Fruit fly (Drosophila melanogaster) whole organism, adult: ENCODE measurements around the gene Pli.

Experiments
- CG11617 ChIP-seq: fragments of 200-800 bp; sonication (Bioruptor generic); optimal IDR thresholded peaks from 2 replicates; lab custom pipeline; 2017; ENCODE audit warnings: mild to moderate bottlenecking, missing biosample characterization, missing genetic modification reagents, missing genetic modification characterization
- CG12768 ChIP-seq: fragments of 200-800 bp; sonication (Bioruptor generic); optimal IDR thresholded peaks from 2 replicates; lab custom pipeline; 2017; ENCODE audit warnings: missing biosample characterization, missing genetic modification characterization, mild to moderate bottlenecking, moderate library complexity, missing genetic modification reagents
- CG1620 ChIP-seq: fragments of 200-800 bp; sonication (Bioruptor generic); optimal IDR thresholded peaks from 2 replicates; lab custom pipeline; 2016; ENCODE audit warnings: missing biosample characterization, missing genetic modification characterization
- CG33017 ChIP-seq: fragments of 200-800 bp; sonication (Bioruptor generic); optimal IDR thresholded peaks from 2 replicates; lab custom pipeline; 2018; ENCODE audit warnings: missing biosample characterization, mild to moderate bottlenecking, missing genetic modification characterization, moderate library complexity
- CG5204 ChIP-seq: fragments of 200-800 bp; sonication (Bioruptor generic); optimal IDR thresholded peaks from 2 replicates; lab custom pipeline; 2016; ENCODE audit warnings: missing biosample characterization, missing genetic modification characterization
- CG7045 ChIP-seq: fragments of 200-800 bp; sonication (Bioruptor generic); optimal IDR thresholded peaks from 2 replicates; lab custom pipeline; 2017; ENCODE audit warnings: missing biosample characterization, mild to moderate bottlenecking, missing genetic modification characterization
- CG7101 ChIP-seq: fragments of 200-800 bp; sonication (Bioruptor generic); optimal IDR thresholded peaks from 2 replicates; lab custom pipeline; 2018; ENCODE audit warnings: missing biosample characterization, mild to moderate bottlenecking, missing genetic modification characterization, moderate library complexity
- Clk ChIP-seq: fragments of 200-800 bp; sonication (Bioruptor generic); optimal IDR thresholded peaks from 2 replicates; lab custom pipeline; 2017; ENCODE audit warnings: missing biosample characterization, missing genetic modification characterization
- Crg-1 ChIP-seq: fragments of 200-800 bp; sonication (Bioruptor generic); optimal IDR thresholded peaks from 2 replicates; lab custom pipeline; 2016; ENCODE audit warnings: missing biosample characterization, missing genetic modification characterization
- Hr96 ChIP-seq: fragments of 200-800 bp; sonication (Bioruptor generic); optimal IDR thresholded peaks from 2 replicates; lab custom pipeline; 2016; ENCODE audit warnings: missing biosample characterization, missing genetic modification characterization
- Mnt ChIP-seq: fragments of 200-800 bp; sonication (Bioruptor generic); optimal IDR thresholded peaks from 2 replicates; lab custom pipeline; 2016; ENCODE audit warnings: missing biosample characterization, mild to moderate bottlenecking, missing genetic modification characterization
- bab1 ChIP-seq: fragments of 200-800 bp; sonication (Bioruptor generic); optimal IDR thresholded peaks from 3 replicates; lab custom pipeline; 2019; ENCODE audit warnings: missing biosample characterization, mild to moderate bottlenecking, missing genetic modification characterization, moderate library complexity
- cic ChIP-seq: fragments of 200-800 bp; sonication (Bioruptor generic); optimal IDR thresholded peaks from 2 replicates; lab custom pipeline; 2017; ENCODE audit warnings: missing biosample characterization, mild to moderate bottlenecking, missing genetic modification characterization, moderate library complexity
- cnc ChIP-seq, 2 experiments: fragments of >200 bp; optimal IDR thresholded peaks; 2 replicates each; lab custom pipeline; 2017
- kay ChIP-seq: fragments of 200-800 bp; sonication (Bioruptor generic); peaks from one replicate; lab custom pipeline; 2016; ENCODE audit warnings: missing biosample characterization, missing genetic modification characterization, borderline replicate concordance
- ovo ChIP-seq: fragments of 200-800 bp; sonication (Bioruptor generic); optimal IDR thresholded peaks from 2 replicates; lab custom pipeline; 2016; ENCODE audit warnings: missing biosample characterization, missing genetic modification characterization
- pad ChIP-seq: fragments of 200-800 bp; sonication (Bioruptor generic); optimal IDR thresholded peaks from 3 replicates; lab custom pipeline; 2017; ENCODE audit warnings: missing biosample characterization, missing genetic modification characterization, mild to moderate bottlenecking, moderate library complexity, missing genetic modification reagents
- tj ChIP-seq: fragments of 200-800 bp; sonication (Bioruptor generic); optimal IDR thresholded peaks from 3 replicates; lab custom pipeline; 2017; ENCODE audit warnings: missing biosample characterization, mild to moderate bottlenecking, missing genetic modification characterization, moderate library complexity

Pli gene

dm6 chr3R:23874198-23874597, 15.7 kb downstream of the Pli start:
- no peak for TF ChIP-seq CG33017 (tag; lab: Kevin White, UChicago)
- TF ChIP-seq kay (GFP tag; lab: Kevin White, UChicago): no peak
- TF ChIP-seq CG12768: no peak
- TF ChIP-seq CG7045 (GFP tag; lab: Kevin White, UChicago): no peak
- TF ChIP-seq Crg-1 (GFP tag; lab: Kevin White, UChicago): no peak
- no peak for TF ChIP-seq cic (GFP tag; lab: Kevin White, UChicago)

dm6 chr3R:23872606-23873192, 17.2 kb downstream of the Pli start:
- no peak for TF ChIP-seq CG11617 (GFP tag; lab: Kevin White, UChicago)

DNA sequence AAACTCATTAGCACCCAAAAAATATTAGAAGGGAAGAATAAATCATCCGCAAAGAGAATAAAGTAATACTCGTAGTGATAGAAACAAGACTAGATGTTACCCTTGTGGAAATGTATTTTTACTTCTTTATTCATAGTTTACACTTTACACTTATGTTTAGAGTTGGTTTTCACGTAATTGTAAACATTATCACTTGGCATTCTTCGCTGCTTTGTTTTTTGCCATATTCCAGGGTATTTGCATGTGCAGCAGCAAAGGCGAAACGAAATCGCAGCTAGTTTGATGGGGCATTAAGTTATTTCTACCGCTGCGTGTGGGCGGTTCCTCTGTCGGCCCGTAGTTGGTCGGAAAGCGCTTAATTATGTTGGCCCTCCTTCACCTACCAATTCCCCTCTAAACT, 18.1 kb downstream of the Pli start:
- TF ChIP-seq bab1 (GFP tag; lab: Kevin White, UChicago): no peak
- no peak for TF ChIP-seq kay (GFP tag; lab: Kevin White, UChicago)
- no peak for TF ChIP-seq Hr96
- no peak for TF ChIP-seq tj

- TF ChIP-seq Mnt (GFP tag; lab: Kevin White, UChicago): no peak
- TF ChIP-seq CG1620 (GFP tag; lab: Kevin White, UChicago): no peak
- no peak for TF ChIP-seq CG5204
Measured at dm6 chr3R:23869965-23870364, 19.9 kb downstream of the Pli start.

DNA sequence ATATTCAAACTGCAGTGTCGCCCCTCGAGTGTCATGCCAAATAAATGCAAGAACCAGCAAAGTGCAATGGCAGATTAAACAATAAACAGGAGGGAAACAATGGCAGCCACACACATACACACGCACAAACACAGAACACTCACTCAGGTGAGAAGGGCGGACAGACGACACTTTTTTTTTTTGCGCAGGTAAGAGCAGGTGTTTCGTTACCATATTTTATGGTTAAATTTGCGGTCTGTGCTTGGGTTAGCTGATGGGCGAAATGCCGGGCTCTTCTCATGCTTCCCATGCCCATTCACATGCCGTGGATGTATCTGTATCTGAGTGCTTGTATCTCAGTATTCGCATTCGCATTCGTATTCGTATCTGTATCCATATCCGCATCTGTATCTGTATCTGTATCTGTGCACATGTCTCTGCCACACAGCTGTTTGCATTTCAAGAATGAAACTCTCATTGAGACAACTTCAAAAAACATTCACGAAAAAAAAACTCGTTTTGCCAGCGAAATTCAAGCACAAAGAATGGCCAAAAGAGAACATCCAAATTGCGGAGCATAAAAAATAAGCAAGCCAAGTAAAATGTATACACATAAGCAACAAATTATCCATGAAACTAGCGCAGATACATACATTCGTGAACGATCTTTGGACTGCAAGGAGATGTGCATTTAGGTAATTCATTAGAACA, 20.5 kb downstream of the Pli start:
- TF ChIP-seq CG33017 (tag; lab: Kevin White, UChicago) (no peak), tj (peak; percentile 71)

DNA sequence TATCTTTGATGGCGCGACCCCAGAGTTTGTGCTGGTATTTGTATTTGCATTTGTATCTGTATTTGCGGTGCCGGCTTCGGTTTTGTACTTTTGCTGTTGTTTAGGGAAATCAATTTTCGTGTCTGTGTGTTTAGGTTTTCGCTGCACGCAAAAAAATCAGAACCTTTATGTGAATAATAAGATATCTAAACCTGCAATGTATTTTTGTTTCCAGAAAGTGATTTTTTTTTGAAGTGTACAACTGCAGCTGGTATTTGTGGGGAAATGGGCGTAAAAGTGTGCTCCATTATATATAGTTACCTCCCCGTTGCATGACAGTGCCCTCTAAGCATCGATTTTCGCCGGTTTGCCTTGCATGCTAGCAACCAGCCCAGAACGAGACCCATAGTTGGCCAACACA, 22.0 kb downstream of the Pli start:
- TF ChIP-seq CG5204 (peak; percentile 9), Mnt (GFP tag; lab: Kevin White, UChicago) (no peak)

dm6 chr3R:23867194-23867593, 22.7 kb downstream of the Pli start:
- no peak for TF ChIP-seq CG5204
- no peak for TF ChIP-seq CG7101 (tag; lab: Kevin White, UChicago)
- TF ChIP-seq CG11617 (GFP tag; lab: Kevin White, UChicago): no peak
- no peak for TF ChIP-seq ovo (GFP tag; lab: Kevin White, UChicago)
- no peak for TF ChIP-seq Hr96
- TF ChIP-seq cnc (optimal IDR thresholded peaks at IDR 0.05; lab: Kevin White, UChicago): no peak
- TF ChIP-seq Crg-1 (GFP tag; lab: Kevin White, UChicago): no peak
- no peak for TF ChIP-seq Clk (GFP tag; lab: Kevin White, UChicago)
- TF ChIP-seq CG33017 (tag; lab: Kevin White, UChicago): no peak
- TF ChIP-seq kay (GFP tag; lab: Kevin White, UChicago): no peak
- TF ChIP-seq CG7045 (GFP tag; lab: Kevin White, UChicago): no peak
- no peak for TF ChIP-seq bab1 (GFP tag; lab: Kevin White, UChicago)
- TF ChIP-seq pad: no peak
- no peak for TF ChIP-seq CG12768
- no peak for TF ChIP-seq Mnt (GFP tag; lab: Kevin White, UChicago)
- no peak for TF ChIP-seq CG1620 (GFP tag; lab: Kevin White, UChicago)
- TF ChIP-seq tj: no peak

DNA sequence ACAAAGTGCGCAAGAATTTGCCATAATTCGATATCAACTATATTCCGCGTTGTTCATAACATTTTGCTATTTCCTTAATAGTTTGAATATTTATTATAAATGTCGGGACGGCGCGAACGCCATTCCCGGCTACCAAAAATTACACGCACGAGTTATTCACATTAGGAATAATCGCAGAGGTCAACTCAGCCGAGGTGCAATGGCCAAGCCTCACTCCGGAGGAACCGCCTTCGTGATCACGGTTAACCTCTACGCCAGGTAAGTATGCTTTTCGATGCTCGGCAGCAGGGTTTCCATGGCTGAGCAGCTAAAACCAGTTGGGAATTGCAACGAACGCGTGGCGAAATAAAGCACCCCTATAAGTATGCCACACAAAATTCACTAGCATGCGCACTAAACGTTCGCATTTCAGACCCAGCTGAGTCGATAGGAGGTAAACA, 30.5 kb downstream of the Pli start:
- peak; percentile 55 for TF ChIP-seq ovo (GFP tag; lab: Kevin White, UChicago)
- peak; percentile 35 for TF ChIP-seq bab1 (GFP tag; lab: Kevin White, UChicago)
- TF ChIP-seq CG1620 (GFP tag; lab: Kevin White, UChicago): peak; percentile 69
- peak; percentile 16 for TF ChIP-seq CG7101 (tag; lab: Kevin White, UChicago)
- peak; percentile 31 for TF ChIP-seq cic (GFP tag; lab: Kevin White, UChicago)
- peak; percentile 60 for TF ChIP-seq Mnt (GFP tag; lab: Kevin White, UChicago)
- TF ChIP-seq pad: peak; percentile 43
- TF ChIP-seq Hr96: peak; percentile 67
- peak; percentile 70 for TF ChIP-seq Crg-1 (GFP tag; lab: Kevin White, UChicago)
- TF ChIP-seq CG7045 (GFP tag; lab: Kevin White, UChicago): peak; percentile 3
- TF ChIP-seq tj: peak; percentile 25

dm6 chr3R:23849599-23849998, 40.3 kb downstream of the Pli start:
- TF ChIP-seq bab1 (GFP tag; lab: Kevin White, UChicago) (no peak), CG12768 (no peak), cic (GFP tag; lab: Kevin White, UChicago) (no peak), Mnt (GFP tag; lab: Kevin White, UChicago) (no peak), CG1620 (GFP tag; lab: Kevin White, UChicago) (no peak), Hr96 (no peak), CG7045 (GFP tag; lab: Kevin White, UChicago) (no peak), ovo (GFP tag; lab: Kevin White, UChicago) (no peak), Crg-1 (GFP tag; lab: Kevin White, UChicago) (no peak), CG33017 (tag; lab: Kevin White, UChicago) (no peak), CG11617 (GFP tag; lab: Kevin White, UChicago) (no peak), pad (no peak)
